Worm (Caenorhabditis elegans) whole organism, L2 larva: ENCODE results near the gene W03A5.2.

Experiments
- C34F6.9 ChIP-seq: fragments of 150-350 bp; optimal IDR thresholded peaks from 2 replicates; lab custom pipeline; 2014; ENCODE audit warnings: missing biosample characterization, missing genetic modification characterization
- F13H6.1 ChIP-seq: sonication (generic microtip); optimal IDR thresholded peaks from 2 replicates; lab custom pipeline; 2016; ENCODE audit warnings: missing genetic modification characterization, missing compliant biosample characterization
- R02D3.7 ChIP-seq: fragments of 150-350 bp; optimal IDR thresholded peaks from 2 replicates; lab custom pipeline; 2014; ENCODE audit warnings: missing biosample characterization, missing genetic modification characterization
- Y55F3AM.14 ChIP-seq: fragments of 200-800 bp; sonication (Bioruptor generic); optimal IDR thresholded peaks from 2 replicates; lab custom pipeline; 2018; ENCODE audit warnings: mild to moderate bottlenecking, missing genetic modification characterization, missing compliant biosample characterization
- ZK546.5 ChIP-seq: sonication (generic microtip); optimal IDR thresholded peaks from 2 replicates; lab custom pipeline; 2017; ENCODE audit warnings: missing biosample characterization, missing genetic modification characterization
- alr-1 ChIP-seq: fragments of 150-350 bp; optimal IDR thresholded peaks from 2 replicates; lab custom pipeline; 2014; ENCODE audit warnings: missing biosample characterization, missing genetic modification characterization
- aly-2 ChIP-seq: fragments of 150-350 bp; optimal IDR thresholded peaks from 2 replicates; lab custom pipeline; 2014; ENCODE audit warnings: missing biosample characterization, missing genetic modification characterization
- ama-1 ChIP-seq: fragments of 150-350 bp; optimal IDR thresholded peaks from 2 replicates; lab custom pipeline; 2018; ENCODE audit warnings: inconsistent platforms
- blmp-1 ChIP-seq: sonication (generic microtip); optimal IDR thresholded peaks from 2 replicates; lab custom pipeline; 2017; ENCODE audit warnings: missing genetic modification characterization, mild to moderate bottlenecking, missing compliant biosample characterization, antibody characterized with exemption, moderate library complexity; ENCODE audit not compliant: insufficient read depth
- ceh-16 ChIP-seq: fragments of 150-350 bp; optimal IDR thresholded peaks from 2 replicates; lab custom pipeline; 2014; ENCODE audit warnings: missing biosample characterization, missing genetic modification characterization
- ceh-82 ChIP-seq: fragments of 150-350 bp; optimal IDR thresholded peaks from 2 replicates; lab custom pipeline; 2014; ENCODE audit warnings: missing biosample characterization, missing genetic modification characterization
- crh-2 ChIP-seq: sonication (generic microtip); optimal IDR thresholded peaks from 2 replicates; lab custom pipeline; 2017; ENCODE audit warnings: missing biosample characterization, missing genetic modification characterization
- dmd-4 ChIP-seq: sonication (generic microtip); optimal IDR thresholded peaks from 2 replicates; lab custom pipeline; 2017; ENCODE audit warnings: missing biosample characterization, missing genetic modification characterization
- egl-27 ChIP-seq: sonication (generic microtip); optimal IDR thresholded peaks from 3 replicates; lab custom pipeline; 2017; ENCODE audit warnings: missing biosample characterization, missing genetic modification reagents, missing genetic modification characterization
- elt-1 ChIP-seq: fragments of 150-350 bp; optimal IDR thresholded peaks from 2 replicates; lab custom pipeline; 2014; ENCODE audit warnings: missing biosample characterization, missing genetic modification characterization
- elt-3 ChIP-seq: sonication (generic microtip); optimal IDR thresholded peaks from 2 replicates; lab custom pipeline; 2017; ENCODE audit warnings: missing biosample characterization, missing genetic modification characterization
- fos-1 ChIP-seq: fragments of 150-350 bp; optimal IDR thresholded peaks from 2 replicates; lab custom pipeline; 2014; ENCODE audit warnings: missing biosample characterization, missing genetic modification characterization
- gmeb-1 ChIP-seq: fragments of 150-350 bp; optimal IDR thresholded peaks from 2 replicates; lab custom pipeline; 2014; ENCODE audit warnings: missing biosample characterization, missing genetic modification characterization
- lin-11 ChIP-seq: fragments of 150-350 bp; sonication (generic microtip); optimal IDR thresholded peaks from 2 replicates; lab custom pipeline; 2014; ENCODE audit warnings: missing biosample characterization, missing genetic modification characterization, inconsistent platforms, mixed read lengths
- lin-13 ChIP-seq: fragments of 150-350 bp; optimal IDR thresholded peaks from 2 replicates; lab custom pipeline; 2014; ENCODE audit warnings: missing biosample characterization, missing genetic modification reagents, missing genetic modification characterization
- lin-39 ChIP-seq: fragments of 150-350 bp; optimal IDR thresholded peaks from 2 replicates; lab custom pipeline; 2014; ENCODE audit warnings: missing biosample characterization, missing genetic modification reagents, missing genetic modification characterization
- lsy-2 ChIP-seq, 2 experiments: fragments of 150-350 bp in 1 of 2; sonication (generic microtip) in 1 of 2; optimal IDR thresholded peaks; 2 replicates each; lab custom pipeline; 2014 to 2017; ENCODE audit warnings: missing biosample characterization in 2 of 2, missing genetic modification characterization in 2 of 2
- mab-5 ChIP-seq: fragments of 150-350 bp; optimal IDR thresholded peaks from 2 replicates; lab custom pipeline; 2014; ENCODE audit warnings: missing biosample characterization, missing genetic modification characterization
- mbf-1 ChIP-seq: sonication (generic microtip); optimal IDR thresholded peaks from 2 replicates; lab custom pipeline; 2017; ENCODE audit warnings: missing biosample characterization, missing genetic modification characterization
- mdl-1 ChIP-seq, 2 experiments: fragments of 150-350 bp in 1 of 2; sonication (generic microtip) in 1 of 2; optimal IDR thresholded peaks; 2 replicates each; lab custom pipeline; 2017; ENCODE audit warnings: missing biosample characterization in 2 of 2, missing genetic modification characterization in 2 of 2
- nhr-10 ChIP-seq: sonication (generic microtip); optimal IDR thresholded peaks from 2 replicates; lab custom pipeline; 2017; ENCODE audit warnings: missing biosample characterization, missing genetic modification characterization
- nhr-11 ChIP-seq: fragments of 150-350 bp; optimal IDR thresholded peaks from 2 replicates; lab custom pipeline; 2014; ENCODE audit warnings: missing biosample characterization, missing genetic modification characterization
- nhr-12 ChIP-seq: fragments of 150-350 bp; optimal IDR thresholded peaks from 2 replicates; lab custom pipeline; 2014; ENCODE audit warnings: missing biosample characterization, missing genetic modification characterization
- nhr-129 ChIP-seq: fragments of 150-350 bp; optimal IDR thresholded peaks from 2 replicates; lab custom pipeline; 2014; ENCODE audit warnings: missing biosample characterization, missing genetic modification characterization
- nhr-21 ChIP-seq: fragments of 150-350 bp; optimal IDR thresholded peaks from 2 replicates; lab custom pipeline; 2014; ENCODE audit warnings: missing biosample characterization, missing genetic modification characterization
- nhr-23 ChIP-seq: fragments of 150-350 bp; optimal IDR thresholded peaks from 2 replicates; lab custom pipeline; 2014; ENCODE audit warnings: missing biosample characterization, missing genetic modification reagents, missing genetic modification characterization
- nhr-237 ChIP-seq: fragments of 150-350 bp; optimal IDR thresholded peaks from 2 replicates; lab custom pipeline; 2014; ENCODE audit warnings: missing biosample characterization, missing genetic modification characterization
- nhr-25 ChIP-seq: fragments of 150-350 bp; sonication (generic microtip); optimal IDR thresholded peaks from 3 replicates; lab custom pipeline; 2014; ENCODE audit warnings: missing biosample characterization, missing genetic modification characterization
- nhr-6 ChIP-seq: fragments of 150-350 bp; optimal IDR thresholded peaks from 2 replicates; lab custom pipeline; 2014; ENCODE audit warnings: missing biosample characterization, missing genetic modification characterization
- nhr-77 ChIP-seq: fragments of 150-350 bp; optimal IDR thresholded peaks from 2 replicates; lab custom pipeline; 2014; ENCODE audit warnings: missing biosample characterization, missing genetic modification characterization
- peb-1 ChIP-seq: fragments of 150-350 bp; optimal IDR thresholded peaks from 2 replicates; lab custom pipeline; 2014; ENCODE audit warnings: missing biosample characterization, missing genetic modification characterization
- sem-4 ChIP-seq: fragments of 150-350 bp; optimal IDR thresholded peaks from 2 replicates; lab custom pipeline; 2014; ENCODE audit warnings: missing biosample characterization, missing genetic modification reagents, missing genetic modification characterization
- skn-1 ChIP-seq: sonication (generic microtip); optimal IDR thresholded peaks from 2 replicates; lab custom pipeline; 2017; ENCODE audit warnings: missing biosample characterization, missing genetic modification characterization
- sma-3 ChIP-seq: sonication (generic microtip); optimal IDR thresholded peaks from 2 replicates; lab custom pipeline; 2016; ENCODE audit warnings: missing genetic modification reagents, missing genetic modification characterization, missing compliant biosample characterization
- sma-9 ChIP-seq, 2 experiments: fragments of 150-350 bp in 1 of 2; sonication (generic microtip) in 1 of 2; optimal IDR thresholded peaks; 2 replicates each; lab custom pipeline; 2014 to 2016; ENCODE audit warnings: missing genetic modification characterization in 2 of 2, mild to moderate bottlenecking in 1 of 2, missing biosample characterization in 1 of 2, missing compliant biosample characterization in 1 of 2, missing genetic modification reagents in 1 of 2, moderate library complexity in 1 of 2
- snpc-4 ChIP-seq: fragments of 150-350 bp; optimal IDR thresholded peaks from 2 replicates; lab custom pipeline; 2014; ENCODE audit warnings: missing biosample characterization, missing genetic modification characterization
- unc-39 ChIP-seq: fragments of 150-350 bp; optimal IDR thresholded peaks from 2 replicates; lab custom pipeline; 2014; ENCODE audit warnings: missing biosample characterization, missing genetic modification characterization
- unc-55 ChIP-seq: fragments of 150-350 bp; sonication (generic microtip); optimal IDR thresholded peaks from 3 replicates; lab custom pipeline; 2014; ENCODE audit warnings: missing biosample characterization, missing genetic modification reagents, missing genetic modification characterization
- unc-62 ChIP-seq: fragments of 150-350 bp; optimal IDR thresholded peaks from 2 replicates; lab custom pipeline; 2014; ENCODE audit warnings: missing biosample characterization, missing genetic modification reagents, missing genetic modification characterization
- zag-1 ChIP-seq: fragments of 150-350 bp; optimal IDR thresholded peaks from 2 replicates; lab custom pipeline; 2014; ENCODE audit warnings: missing biosample characterization, missing genetic modification characterization
- ztf-1 ChIP-seq: fragments of 200-800 bp; sonication (Bioruptor generic); conservative IDR thresholded peaks from 2 replicates; pipeline ENCODE4 v1.3.6; 2022; ENCODE audit warnings: missing genetic modification characterization, missing compliant biosample characterization
- ztf-11 ChIP-seq: sonication (generic microtip); optimal IDR thresholded peaks from 2 replicates; lab custom pipeline; 2017; ENCODE audit warnings: missing biosample characterization, missing genetic modification characterization
- ztf-4 ChIP-seq: fragments of 150-350 bp; optimal IDR thresholded peaks from 2 replicates; lab custom pipeline; 2014; ENCODE audit warnings: missing biosample characterization, missing genetic modification characterization

Gene W03A5.2

DNA sequence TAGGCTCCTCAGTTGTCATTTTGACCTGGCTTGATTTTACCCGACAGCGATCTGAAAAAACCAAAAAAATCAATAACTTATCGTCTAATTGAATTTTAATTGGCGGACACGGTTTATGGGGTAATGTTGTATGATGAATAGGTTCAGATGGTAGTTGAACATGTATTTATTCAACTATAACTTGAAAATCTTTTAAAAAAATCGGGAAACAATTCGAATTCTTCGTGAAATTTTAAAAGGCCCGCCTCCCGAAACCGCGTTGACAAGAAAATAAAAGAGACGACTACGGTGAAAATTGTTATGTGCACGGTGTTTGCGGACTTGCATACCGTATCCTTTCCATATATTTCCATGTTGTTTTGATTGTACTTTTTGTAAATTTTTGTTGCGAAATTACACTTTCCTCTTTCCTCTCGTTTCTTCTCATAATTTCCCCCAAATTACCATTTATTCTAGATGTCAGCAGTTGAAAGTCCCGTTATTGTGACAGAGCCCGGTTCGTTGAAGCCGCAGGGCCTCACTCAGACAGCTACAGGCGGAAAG is 36.9 kb downstream of the W03A5.2 start, which contains the start of the genes T24G10.2 and disl-2:
TSS of gene T24G10.2 (minus strand) at position 51 of the 543 bp plus-strand sequence.
TSS of gene disl-2 (plus strand) at position 457 of the 543 bp plus-strand sequence.
- TF ChIP-seq gmeb-1 (tag; lab: Kevin White, UChicago) (no peak), aly-2 (tag; lab: Kevin White, UChicago) (no peak), ztf-4 (tag; lab: Kevin White, UChicago) (no peak), Y55F3AM.14 (GFP tag; lab: Kevin White, UChicago) (no peak), C34F6.9 (peak; percentile 80), lin-11 (tag; lab: Kevin White, UChicago) (no peak), F13H6.1 (tag; lab: Kevin White, UChicago) (peak; percentile 5), nhr-237 (tag; lab: Kevin White, UChicago) (no peak), unc-39 (no peak), nhr-10 (no peak), elt-1 (tag; lab: Kevin White, UChicago) (no peak), sma-3 (GFP tag; lab: Kevin White, UChicago) (no peak), fos-1 (tag; lab: Kevin White, UChicago) (peak; percentile 18), snpc-4 (tag; lab: Kevin White, UChicago) (no peak), peb-1 (no peak), ztf-1 (GFP tag; lab: Robert Waterston, UW) (no peak), skn-1 (tag; lab: Kevin White, UChicago) (no peak), ztf-11 (tag; lab: Kevin White, UChicago) (no peak), nhr-21 (tag; lab: Kevin White, UChicago) (no peak), nhr-77 (tag; lab: Kevin White, UChicago) (no peak), lin-39 (no peak), nhr-25 (tag; lab: Kevin White, UChicago) (no peak), unc-55 (peak; percentile 85), ceh-16 (tag; lab: Kevin White, UChicago) (no peak), crh-2 (tag; lab: Kevin White, UChicago) (peak; percentile 41), nhr-11 (tag; lab: Kevin White, UChicago) (no peak), nhr-6 (no peak), lin-13 (GFP tag; lab: Kevin White, UChicago) (peak; percentile 44), nhr-12 (tag; lab: Kevin White, UChicago) (no peak), mab-5 (tag; lab: Kevin White, UChicago) (no peak), egl-27 (tag; lab: Kevin White, UChicago) (no peak), nhr-129 (tag; lab: Kevin White, UChicago) (peak; percentile 66), elt-3 (tag; lab: Kevin White, UChicago) (no peak), ceh-82 (no peak), ZK546.5 (tag; lab: Kevin White, UChicago) (no peak), zag-1 (tag; lab: Kevin White, UChicago) (no peak), dmd-4 (no peak), sma-9 (GFP tag; optimal IDR thresholded peaks at IDR 0.05; lab: Kevin White, UChicago) (peak; percentile 19), sma-9 (tag; optimal IDR thresholded peaks at IDR 0.05; lab: Kevin White, UChicago) (no peak), mdl-1 (tag; optimal IDR thresholded peaks at IDR 0.05; lab: Kevin White, UChicago) (no peak), R02D3.7 (no peak), nhr-23 (no peak), blmp-1 (tag; lab: Kevin White, UChicago) (no peak), alr-1 (tag; lab: Kevin White, UChicago) (no peak), mbf-1 (tag; lab: Kevin White, UChicago) (no peak), ama-1 (lab: Kevin White, UChicago) (no peak), unc-62 (GFP tag; lab: Kevin White, UChicago) (no peak), lsy-2 (tag; optimal IDR thresholded peaks at IDR 0.05; lab: Kevin White, UChicago) (peak; percentile 94 to 99), sem-4 (no peak)
